Fruit fly (Drosophila melanogaster) whole organism, wandering third instar larva: Measurements from ENCODE around the gene RpL17.

Source experiments
- CG32264 ChIP-seq: fragments of 200-800 bp; sonication (Bioruptor generic); optimal IDR thresholded peaks from 2 replicates; lab custom pipeline; 2016; ENCODE audit warnings: missing biosample characterization, missing genetic modification characterization
- CG9705 ChIP-seq: fragments of 200-800 bp; sonication (Bioruptor generic); optimal IDR thresholded peaks from 2 replicates; lab custom pipeline; 2018; ENCODE audit warnings: missing biosample characterization, mild to moderate bottlenecking, missing genetic modification characterization
- CrebA ChIP-seq: fragments of 200-800 bp; sonication (Bioruptor generic); optimal IDR thresholded peaks from 2 replicates; lab custom pipeline; 2016; ENCODE audit warnings: missing biosample characterization, mild to moderate bottlenecking, missing genetic modification characterization, borderline replicate concordance
- Dfd ChIP-seq: fragments of >200 bp; optimal IDR thresholded peaks from 2 replicates; lab custom pipeline; 2017; ENCODE audit warnings: missing biosample characterization, missing genetic modification characterization
- Dif ChIP-seq: fragments of 200-275, 200-300 bp; sonication (Bioruptor generic); optimal IDR thresholded peaks from 2 replicates; lab custom pipeline; 2018; ENCODE audit warnings: missing biosample characterization, missing genetic modification characterization; ENCODE audit not compliant: partially characterized antibody
- GATAd ChIP-seq: sonication (Bioruptor generic); optimal IDR thresholded peaks from 2 replicates; lab custom pipeline; 2016; ENCODE audit warnings: missing biosample characterization, missing genetic modification characterization
- HLH106 ChIP-seq: fragments of 200-800 bp; optimal IDR thresholded peaks from 3 replicates; lab custom pipeline; 2019; ENCODE audit warnings: missing biosample characterization, mild to moderate bottlenecking, missing genetic modification characterization, moderate library complexity
- Hnf4 ChIP-seq: fragments of 200-800 bp; sonication (Bioruptor generic); optimal IDR thresholded peaks from 2 replicates; lab custom pipeline; 2016; ENCODE audit warnings: missing biosample characterization, mild to moderate bottlenecking, missing genetic modification characterization
- Hr78 ChIP-seq: fragments of >200 bp; optimal IDR thresholded peaks from 2 replicates; lab custom pipeline; 2017; ENCODE audit warnings: missing biosample characterization, missing genetic modification characterization
- Hr83 ChIP-seq: fragments of 200-300 bp; sonication (Bioruptor generic); optimal IDR thresholded peaks from 2 replicates; lab custom pipeline; 2016; ENCODE audit warnings: missing biosample characterization, mild to moderate bottlenecking, missing genetic modification characterization, moderate library complexity; ENCODE audit not compliant: poor library complexity, severe bottlenecking
- Jra ChIP-seq: sonication (Bioruptor generic); optimal IDR thresholded peaks from 2 replicates; lab custom pipeline; 2016; ENCODE audit warnings: missing biosample characterization, missing genetic modification characterization
- Mio ChIP-seq: sonication (Bioruptor generic); optimal IDR thresholded peaks from 2 replicates; lab custom pipeline; 2016; ENCODE audit warnings: missing biosample characterization, missing genetic modification characterization
- Myc ChIP-seq: fragments of >200 bp; optimal IDR thresholded peaks from 2 replicates; lab custom pipeline; 2017
- N ChIP-seq: fragments of >200 bp; optimal IDR thresholded peaks from 2 replicates; lab custom pipeline; 2018; ENCODE audit warnings: missing biosample characterization, missing external identifiers, missing genetic modification characterization
- OdsH ChIP-seq: fragments of 200-800 bp; sonication (Bioruptor generic); optimal IDR thresholded peaks from 2 replicates; lab custom pipeline; 2016; ENCODE audit warnings: missing biosample characterization, mild to moderate bottlenecking, missing genetic modification characterization
- Rel ChIP-seq, 2 experiments: fragments of 200-800 bp; sonication (Bioruptor generic) in 1 of 2; optimal IDR thresholded peaks; 2 replicates in 1 of 2; 3 replicates in 1 of 2; lab custom pipeline; 2016 to 2019; ENCODE audit warnings: mild to moderate bottlenecking in 2 of 2, missing biosample characterization in 2 of 2, missing genetic modification characterization in 2 of 2, moderate library complexity in 1 of 2
- Sp1 ChIP-seq: fragments of 200-800 bp; sonication (Bioruptor generic); optimal IDR thresholded peaks from 3 replicates; lab custom pipeline; 2019; ENCODE audit warnings: missing biosample characterization, mild to moderate bottlenecking, missing genetic modification characterization, moderate library complexity
- Vsx2 ChIP-seq: fragments of 200-300, 225-300 bp; sonication (Bioruptor generic); optimal IDR thresholded peaks from 2 replicates; lab custom pipeline; 2018; ENCODE audit warnings: missing biosample characterization, missing genetic modification characterization; ENCODE audit not compliant: partially characterized antibody
- br ChIP-seq: fragments of 200-800 bp; sonication (Bioruptor generic); optimal IDR thresholded peaks from 2 replicates; lab custom pipeline; 2016; ENCODE audit warnings: missing biosample characterization, missing genetic modification characterization
- brk ChIP-seq: fragments of 200-800 bp; sonication (Bioruptor generic); optimal IDR thresholded peaks from 2 replicates; lab custom pipeline; 2016; ENCODE audit warnings: missing biosample characterization, mild to moderate bottlenecking, missing genetic modification characterization
- dl ChIP-seq, 2 experiments: fragments of 175-275, 200-275 bp in 1 of 2; fragments of 200-275 bp in 1 of 2; sonication (Bioruptor generic); optimal IDR thresholded peaks; lab custom pipeline; 2018; ENCODE audit warnings: mild to moderate bottlenecking in 2 of 2, missing biosample characterization in 2 of 2, missing genetic modification characterization in 2 of 2, moderate library complexity in 2 of 2; ENCODE audit not compliant: partially characterized antibody in 2 of 2, insufficient read depth in 1 of 2
- dmrt93B ChIP-seq: fragments of 200-800 bp; sonication (Bioruptor generic); optimal IDR thresholded peaks from 2 replicates; lab custom pipeline; 2018; ENCODE audit warnings: missing biosample characterization, mild to moderate bottlenecking, missing genetic modification characterization
- dsf ChIP-seq: sonication (Bioruptor generic); optimal IDR thresholded peaks from 2 replicates; lab custom pipeline; 2016; ENCODE audit warnings: missing biosample characterization, missing genetic modification characterization, borderline replicate concordance
- ey ChIP-seq: fragments of 200-800 bp; sonication (Bioruptor generic); optimal IDR thresholded peaks from 2 replicates; lab custom pipeline; 2016; ENCODE audit warnings: missing biosample characterization, missing genetic modification characterization
- foxo ChIP-seq, 2 experiments: fragments of 200-800 bp; sonication (Bioruptor generic); optimal IDR thresholded peaks; 2 replicates in 1 of 2; 3 replicates in 1 of 2; lab custom pipeline; 2016 to 2017; ENCODE audit warnings: missing biosample characterization in 2 of 2, missing genetic modification characterization in 2 of 2
- fru ChIP-seq: fragments of 200-800 bp; sonication (Bioruptor generic); optimal IDR thresholded peaks from 3 replicates; lab custom pipeline; 2016; ENCODE audit warnings: missing biosample characterization, mild to moderate bottlenecking, missing genetic modification characterization
- h ChIP-seq: fragments of 200-800 bp; sonication (Bioruptor generic); optimal IDR thresholded peaks from 3 replicates; lab custom pipeline; 2016; ENCODE audit warnings: missing biosample characterization, mild to moderate bottlenecking, missing genetic modification characterization
- jim ChIP-seq: fragments of 175-275, 200-325 bp; sonication (Bioruptor generic); optimal IDR thresholded peaks from 2 replicates; lab custom pipeline; 2016; ENCODE audit warnings: missing biosample characterization, mild to moderate bottlenecking, missing genetic modification characterization
- lola ChIP-seq: fragments of >200 bp; optimal IDR thresholded peaks from 2 replicates; lab custom pipeline; 2017; ENCODE audit warnings: missing biosample characterization, missing genetic modification characterization
- pan ChIP-seq: fragments of >200 bp; optimal IDR thresholded peaks from 2 replicates; lab custom pipeline; 2017
- psq ChIP-seq: fragments of 200-800 bp; sonication (Bioruptor generic); optimal IDR thresholded peaks from 3 replicates; lab custom pipeline; 2017; ENCODE audit warnings: missing biosample characterization, mild to moderate bottlenecking, missing genetic modification characterization, moderate library complexity
- rgr ChIP-seq: fragments of 200-800 bp; sonication (Bioruptor generic); optimal IDR thresholded peaks from 3 replicates; lab custom pipeline; 2016; ENCODE audit warnings: missing biosample characterization, mild to moderate bottlenecking, missing genetic modification characterization
- sage ChIP-seq: fragments of 200-800 bp; sonication (Bioruptor generic); optimal IDR thresholded peaks from 2 replicates; lab custom pipeline; 2016; ENCODE audit warnings: missing biosample characterization, mild to moderate bottlenecking, missing genetic modification characterization
- sv ChIP-seq: fragments of 200-800 bp; sonication (Bioruptor generic); optimal IDR thresholded peaks from 3 replicates; lab custom pipeline; 2016; ENCODE audit warnings: missing biosample characterization, missing genetic modification characterization
- tai ChIP-seq: sonication (Bioruptor generic); optimal IDR thresholded peaks from 2 replicates; lab custom pipeline; 2016; ENCODE audit warnings: missing biosample characterization, missing genetic modification characterization
- usp ChIP-seq: fragments of >200 bp; optimal IDR thresholded peaks from 2 replicates; lab custom pipeline; 2017; ENCODE audit warnings: missing biosample characterization, missing genetic modification characterization
- woc ChIP-seq: sonication (Bioruptor generic); optimal IDR thresholded peaks from 2 replicates; lab custom pipeline; 2016; ENCODE audit warnings: missing biosample characterization, mild to moderate bottlenecking, missing genetic modification characterization

Gene RpL17

DNA sequence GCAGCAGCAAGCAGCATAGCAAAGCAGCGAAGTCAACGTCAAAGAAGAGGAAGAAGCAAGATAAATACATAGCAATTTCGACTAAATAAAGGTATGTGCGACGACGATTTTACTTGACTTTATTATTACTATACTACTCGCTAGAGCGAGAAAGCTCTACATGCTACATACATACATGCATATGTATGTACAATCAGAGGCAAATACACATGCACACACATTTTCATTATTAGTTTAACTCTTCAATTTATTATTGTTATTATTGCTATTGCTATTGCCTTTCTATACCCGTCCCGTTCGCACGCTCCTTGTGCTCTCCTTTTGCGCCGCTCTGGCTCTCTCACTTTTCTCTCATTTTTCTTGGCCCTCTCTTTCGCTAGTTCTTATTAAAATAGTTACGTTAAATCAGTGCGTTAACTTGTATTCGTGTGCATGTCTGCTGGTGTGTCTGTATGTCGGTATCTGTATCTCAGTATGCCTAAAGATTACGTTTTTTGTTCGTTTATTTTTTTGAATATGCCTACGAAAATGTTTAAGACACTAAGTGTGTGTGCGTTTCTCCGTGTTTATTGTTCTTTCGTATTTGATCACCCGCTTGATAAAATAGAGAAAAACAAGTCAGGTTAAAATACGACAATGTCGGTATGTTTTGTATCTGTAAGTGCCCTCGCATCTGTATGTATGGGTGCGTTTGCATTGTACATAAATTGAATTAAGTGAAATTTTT is 43.6 kb downstream of the RpL17 start:
- no peak for TF ChIP-seq Hr78 (GFP tag; lab: Kevin White, UChicago)
- TF ChIP-seq lola (GFP tag; lab: Kevin White, UChicago) = no peak
- TF ChIP-seq dmrt93B (GFP tag; lab: Kevin White, UChicago) = no peak
- no peak for TF ChIP-seq Mio
- no peak for TF ChIP-seq Myc (lab: Kevin White, UChicago)

DNA sequence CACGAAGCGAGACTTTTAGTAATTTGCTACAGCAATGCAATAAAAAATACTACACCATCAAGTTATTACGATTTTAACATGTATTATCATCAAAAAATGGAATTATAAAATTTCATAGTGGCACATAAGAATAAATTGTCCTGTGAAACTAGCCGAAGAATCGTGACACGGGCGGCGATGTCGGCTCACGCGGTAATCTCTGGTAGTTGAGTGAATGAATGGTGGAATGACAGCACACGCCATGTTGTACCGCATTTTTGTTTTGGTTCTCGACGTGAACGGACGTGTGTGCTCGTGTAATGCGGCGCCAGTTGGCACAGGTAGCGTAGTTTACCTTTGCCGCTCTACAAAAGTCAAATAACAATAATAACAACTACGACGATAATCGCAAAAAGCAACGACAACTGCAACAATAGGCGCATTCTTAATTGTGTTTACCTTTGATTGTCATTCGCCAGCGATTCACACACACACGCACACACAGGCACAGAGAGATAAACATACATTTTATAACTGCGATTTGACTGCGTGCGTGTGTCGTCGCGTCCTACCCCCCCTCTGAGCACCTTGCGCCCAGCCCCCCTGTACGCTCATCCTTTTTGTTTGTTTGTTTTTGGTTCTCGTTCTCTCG is 44.7 kb downstream of the RpL17 start, which contains the start of gene CG14441:
Gene CG14441 (plus strand): TSS at position 254 of the 631 bp plus-strand sequence.
- TF ChIP-seq Hr83 (GFP tag; lab: Kevin White, UChicago) = no peak
- no peak for TF ChIP-seq CrebA
- TF ChIP-seq ey (GFP tag; lab: Kevin White, UChicago) = peak; percentile 39
- TF ChIP-seq Mio = no peak
- peak; percentile 100 for TF ChIP-seq fru (GFP tag; lab: Kevin White, UChicago)
- TF ChIP-seq Hnf4 (GFP tag; lab: Kevin White, UChicago) = peak; percentile 45
- no peak for TF ChIP-seq Dfd
- TF ChIP-seq foxo (GFP tag; optimal IDR thresholded peaks at IDR 0.05; lab: Kevin White, UChicago) = peak in 1 of 2 experiments; percentile 51
- TF ChIP-seq usp (GFP tag; lab: Kevin White, UChicago) = no peak
- TF ChIP-seq Vsx2 = no peak
- no peak for TF ChIP-seq N
- TF ChIP-seq jim (GFP tag; lab: Kevin White, UChicago) = no peak
- peak; percentile 71 for TF ChIP-seq Myc (lab: Kevin White, UChicago)
- peak; percentile 44 for TF ChIP-seq brk
- TF ChIP-seq dsf (GFP tag; lab: Kevin White, UChicago) = no peak
- peak; percentile 40 for TF ChIP-seq OdsH (GFP tag; lab: Kevin White, UChicago)
- no peak for TF ChIP-seq lola (GFP tag; lab: Kevin White, UChicago)
- TF ChIP-seq GATAd = no peak
- no peak for TF ChIP-seq pan (lab: Kevin White, UChicago)
- TF ChIP-seq dl (GFP tag; optimal IDR thresholded peaks at IDR 0.05; lab: Kevin White, UChicago; ENCODE audit: insufficient read depth in 1 of 2, partially characterized antibody in 2 of 2) = no peak
- peak; percentile 57 for TF ChIP-seq br (GFP tag; lab: Kevin White, UChicago)
- TF ChIP-seq h = peak; percentile 66
- TF ChIP-seq psq (GFP tag; lab: Kevin White, UChicago) = peak; percentile 69
- TF ChIP-seq tai (GFP tag; lab: Kevin White, UChicago) = no peak
- no peak for TF ChIP-seq Jra (GFP tag; lab: Kevin White, UChicago)
- peak; percentile 50 for TF ChIP-seq HLH106
- peak; percentile 3 for TF ChIP-seq dmrt93B (GFP tag; lab: Kevin White, UChicago)
- TF ChIP-seq CG9705 = peak; percentile 17
- peak; percentile 34 for TF ChIP-seq sv (GFP tag; lab: Kevin White, UChicago)
- peak; percentile 47 for TF ChIP-seq CG32264 (GFP tag; lab: Kevin White, UChicago)
- no peak for TF ChIP-seq Dif (GFP tag; lab: Kevin White, UChicago)
- TF ChIP-seq Rel (GFP tag; optimal IDR thresholded peaks at IDR 0.05; lab: Kevin White, UChicago) = peak; percentile 57
- TF ChIP-seq Rel (tag; optimal IDR thresholded peaks at IDR 0.05; lab: Kevin White, UChicago) = peak; percentile 21
- TF ChIP-seq woc = peak; percentile 93
- peak; percentile 21 for TF ChIP-seq sage (GFP tag; lab: Kevin White, UChicago)
- TF ChIP-seq Hr78 (GFP tag; lab: Kevin White, UChicago) = no peak
- peak; percentile 73 for TF ChIP-seq Sp1 (GFP tag; lab: Kevin White, UChicago)
- peak; percentile 65 for TF ChIP-seq rgr (GFP tag; lab: Kevin White, UChicago)
